Worm (Caenorhabditis elegans) whole organism, L3 larva: Measurements from ENCODE around the gene C53B4.2.

Experiments
- elt-2 ChIP-seq: sonication (generic microtip); optimal IDR thresholded peaks from 2 replicates; lab custom pipeline; 2016; ENCODE audit warnings: missing genetic modification reagents, mild to moderate bottlenecking, missing genetic modification characterization, missing compliant biosample characterization
- fkh-10 ChIP-seq: sonication (generic microtip); optimal IDR thresholded peaks from 2 replicates; lab custom pipeline; 2017; ENCODE audit warnings: missing biosample characterization, missing genetic modification reagents, missing genetic modification characterization
- fkh-2 ChIP-seq: fragments of 150-350 bp; optimal IDR thresholded peaks from 2 replicates; lab custom pipeline; 2014; ENCODE audit warnings: missing biosample characterization, missing genetic modification reagents, missing genetic modification characterization
- lin-15B ChIP-seq: fragments of 150-350 bp; optimal IDR thresholded peaks from 2 replicates; lab custom pipeline; 2014; ENCODE audit warnings: missing biosample characterization, missing genetic modification characterization
- nhr-28 ChIP-seq: fragments of 150-350 bp; optimal IDR thresholded peaks from 2 replicates; lab custom pipeline; 2014; ENCODE audit warnings: missing biosample characterization, missing genetic modification characterization
- pqm-1 ChIP-seq: fragments of 150-350 bp; optimal IDR thresholded peaks from 2 replicates; lab custom pipeline; 2017; ENCODE audit warnings: missing biosample characterization, missing genetic modification characterization, inconsistent platforms
- snpc-4 ChIP-seq: fragments of 150-350 bp; optimal IDR thresholded peaks from 2 replicates; lab custom pipeline; 2014; ENCODE audit warnings: missing biosample characterization, missing genetic modification characterization
- unc-62 ChIP-seq: fragments of 150-350 bp; sonication (generic microtip); optimal IDR thresholded peaks from 4 replicates; lab custom pipeline; 2014; ENCODE audit warnings: missing biosample characterization, missing genetic modification reagents, missing genetic modification characterization
- zag-1 ChIP-seq: fragments of 150-350 bp; optimal IDR thresholded peaks from 2 replicates; lab custom pipeline; 2014; ENCODE audit warnings: missing biosample characterization, missing genetic modification characterization
- ztf-11 ChIP-seq: fragments of 150-350 bp; optimal IDR thresholded peaks from 2 replicates; lab custom pipeline; 2014; ENCODE audit warnings: missing biosample characterization, missing genetic modification characterization

DNA sequence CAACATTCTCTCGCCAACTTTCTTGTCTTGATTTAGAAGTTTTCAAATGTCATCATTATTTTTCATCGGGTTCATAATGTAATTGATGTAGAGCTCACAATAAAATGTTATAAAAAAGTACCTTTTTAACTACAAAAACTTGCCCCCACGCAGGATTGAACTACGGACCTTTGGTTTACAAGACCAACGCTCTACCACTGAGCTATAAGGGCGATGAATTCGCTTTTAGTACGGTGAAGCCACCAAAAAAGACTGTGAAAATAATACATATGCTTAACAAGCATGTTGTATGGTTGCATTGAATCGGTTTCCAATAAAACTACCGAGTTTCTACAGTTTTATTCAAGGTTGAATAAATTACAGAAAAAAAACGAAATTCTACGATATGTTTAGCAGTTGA is 34.7 kb downstream of the C53B4.2 start:
- TF ChIP-seq pqm-1 (tag; lab: Kevin White, UChicago) (no peak), zag-1 (tag; lab: Kevin White, UChicago) (no peak), ztf-11 (tag; lab: Kevin White, UChicago) (no peak), unc-62 (GFP tag; lab: Kevin White, UChicago) (no peak), elt-2 (tag; lab: Kevin White, UChicago) (no peak), snpc-4 (tag; lab: Kevin White, UChicago) (no peak), fkh-10 (no peak), lin-15B (tag; lab: Kevin White, UChicago) (no peak), nhr-28 (tag; lab: Kevin White, UChicago) (no peak), fkh-2 (no peak)
